Worm (Caenorhabditis elegans): ENCODE measurements around the gene nhl-3.

nhl-3 gene

DNA sequence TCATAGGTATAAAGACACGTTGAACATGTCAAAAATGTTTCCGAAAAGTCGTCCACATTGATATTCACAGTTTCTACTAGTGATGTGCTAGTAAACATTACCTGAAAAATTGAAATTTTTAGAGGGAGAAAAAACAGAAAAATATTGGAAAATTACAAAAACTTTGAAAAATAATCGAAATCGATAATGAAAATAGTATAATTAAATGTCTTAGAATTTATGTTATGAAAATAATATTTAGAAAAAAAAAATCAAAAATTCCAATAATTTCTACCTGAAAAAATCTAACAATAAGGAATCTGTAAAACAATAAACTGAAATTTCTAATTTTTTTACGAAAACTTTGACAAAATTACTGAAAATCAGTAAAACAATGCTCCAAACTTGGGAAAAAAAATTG is at the start of gene nhl-3:
Gene nhl-3 (minus strand): TSS at position 101 of the 400 bp plus-strand sequence.
- TF ChIP-seq tbx-2 (tag; optimal IDR thresholded peaks at IDR 0.05): no peak
- no peak for TF ChIP-seq ceh-24 (tag; optimal IDR thresholded peaks at IDR 0.05)
- TF ChIP-seq ztf-16 (tag; optimal IDR thresholded peaks at IDR 0.05): no peak
- TF ChIP-seq mec-3 (tag; optimal IDR thresholded peaks at IDR 0.05; ENCODE audit: borderline replicate concordance): no peak
- no peak for TF ChIP-seq elt-4 (tag; optimal IDR thresholded peaks at IDR 0.05)
- no peak for TF ChIP-seq unc-55 (GFP tag; optimal IDR thresholded peaks at IDR 0.05)
- TF ChIP-seq T23F11.4 (GFP tag; optimal IDR thresholded peaks at IDR 0.05): no peak
- TF ChIP-seq K09A11.1 (tag; optimal IDR thresholded peaks at IDR 0.05; ENCODE audit: insufficient read depth): no peak

ce11 chrII:651324-651723 is 49.4 kb upstream of the nhl-3 start:
- TF ChIP-seq mec-3 (tag; optimal IDR thresholded peaks at IDR 0.05; ENCODE audit: borderline replicate concordance): peak; percentile 24
- peak; percentile 79 for TF ChIP-seq dve-1 (tag; optimal IDR thresholded peaks at IDR 0.05)
- TF ChIP-seq eyg-1 (tag; optimal IDR thresholded peaks at IDR 0.05): no peak

DNA sequence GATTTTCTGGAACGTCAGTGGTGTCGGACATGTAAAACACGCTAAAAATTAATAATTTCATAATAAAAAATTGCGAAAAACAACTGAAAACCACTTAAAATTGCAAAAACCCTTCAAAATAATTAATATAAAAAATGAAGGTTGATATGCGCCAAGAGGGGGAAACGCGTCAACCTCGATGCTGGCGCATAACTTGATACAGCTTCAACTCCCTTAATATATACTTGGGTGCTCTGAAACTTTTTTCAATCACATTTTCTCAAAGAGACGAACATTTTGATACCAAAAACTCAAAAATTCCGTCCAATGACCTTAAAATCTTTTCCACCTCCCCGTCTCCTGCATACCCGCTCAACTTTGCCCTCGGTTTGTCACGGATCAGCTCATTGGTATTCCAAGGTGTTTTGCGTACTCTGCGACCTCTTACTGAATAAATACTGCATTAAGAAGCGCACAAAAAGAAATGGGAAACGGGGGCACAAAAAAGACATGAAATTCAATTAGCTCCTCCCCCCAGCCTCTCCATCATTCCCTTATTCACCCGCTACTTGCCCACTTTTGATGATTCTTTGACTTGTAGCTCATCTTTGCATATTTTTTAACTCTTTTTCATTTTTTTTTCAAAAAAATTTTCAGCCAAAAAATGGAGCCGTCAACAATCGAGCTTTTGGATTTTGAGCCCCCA is 48.5 kb upstream of the nhl-3 start, which contains the start of the genes K07E8.7 and frpr-14:
Gene K07E8.7 (minus strand): TSS at position 47 of the 685 bp plus-strand sequence.
Gene frpr-14 (plus strand): TSS at position 635 of the 685 bp plus-strand sequence.
- TF ChIP-seq C08G9.2 (tag; optimal IDR thresholded peaks at IDR 0.05) (no peak), unc-42 (tag; optimal IDR thresholded peaks at IDR 0.05) (peak; percentile 27)

DNA sequence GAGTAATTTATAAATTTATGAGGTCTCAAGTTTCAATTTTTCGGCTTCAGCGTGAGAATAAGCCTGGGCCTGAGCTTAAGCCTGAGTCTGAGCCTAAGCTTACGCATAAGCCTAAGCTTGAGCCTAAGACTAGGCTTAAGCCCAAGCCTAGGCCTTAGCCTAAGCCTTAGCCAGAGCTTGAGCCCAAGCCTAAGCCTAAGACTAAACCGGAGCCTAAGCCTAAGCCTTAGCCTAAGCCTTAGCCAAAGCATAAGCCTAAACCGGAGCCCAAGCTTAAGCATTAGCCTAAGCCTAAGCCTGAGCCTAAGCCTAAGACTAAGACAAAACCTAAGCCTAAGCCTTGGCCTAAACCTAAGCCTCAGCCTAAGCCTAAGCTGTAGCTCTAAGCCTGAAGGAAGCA is 41.8 kb upstream of the nhl-3 start:
- no peak for TF ChIP-seq ceh-6 (GFP tag; optimal IDR thresholded peaks at IDR 0.05)
- TF ChIP-seq dmd-4 (tag; optimal IDR thresholded peaks at IDR 0.05; ENCODE audit: borderline replicate concordance): no peak
- no peak for TF ChIP-seq zip-5 (tag; optimal IDR thresholded peaks at IDR 0.05)
- TF ChIP-seq sdc-2 (tag; optimal IDR thresholded peaks at IDR 0.05): no peak
- peak; percentile 80 for TF ChIP-seq dve-1 (tag; optimal IDR thresholded peaks at IDR 0.05)
- no peak for TF ChIP-seq ama-1 (optimal IDR thresholded peaks at IDR 0.05)
- TF ChIP-seq ets-4 (tag; optimal IDR thresholded peaks at IDR 0.05): no peak
- no peak for TF ChIP-seq odd-2 (tag; optimal IDR thresholded peaks at IDR 0.05)
- no peak for TF ChIP-seq tbx-7 (tag; optimal IDR thresholded peaks at IDR 0.05)

ce11 chrII:639467-639866 is 37.5 kb upstream of the nhl-3 start, which contains the start of gene K07E8.6:
Gene K07E8.6, minus strand, starts transcription at chrII:639567.
- TF ChIP-seq elt-2 (tag; optimal IDR thresholded peaks at IDR 0.05) (no peak), ceh-19 (GFP tag; optimal IDR thresholded peaks at IDR 0.05) (no peak), F13H6.1 (tag; optimal IDR thresholded peaks at IDR 0.05) (no peak), nfya-1 (tag; optimal IDR thresholded peaks at IDR 0.05) (no peak), ceh-14 (tag; optimal IDR thresholded peaks at IDR 0.05) (no peak), rnt-1 (tag; optimal IDR thresholded peaks at IDR 0.05) (no peak), mec-3 (tag; optimal IDR thresholded peaks at IDR 0.05; ENCODE audit: borderline replicate concordance) (no peak), ets-4 (tag; optimal IDR thresholded peaks at IDR 0.05) (no peak), nhr-11 (tag; optimal IDR thresholded peaks at IDR 0.05) (no peak), ceh-24 (tag; optimal IDR thresholded peaks at IDR 0.05) (no peak), ceh-9 (tag; optimal IDR thresholded peaks at IDR 0.05) (no peak), Y22D7AL.16 (tag; optimal IDR thresholded peaks at IDR 0.05) (no peak), T23F11.4 (GFP tag; optimal IDR thresholded peaks at IDR 0.05) (no peak), pha-2 (tag; optimal IDR thresholded peaks at IDR 0.05) (no peak), hlh-6 (tag; optimal IDR thresholded peaks at IDR 0.05) (no peak), dve-1 (tag; optimal IDR thresholded peaks at IDR 0.05) (no peak), ama-1 (optimal IDR thresholded peaks at IDR 0.05) (no peak)

- no peak for TF ChIP-seq sox-2 (GFP tag; IDR thresholded peaks at IDR 0.05)
- TF ChIP-seq T23F11.4 (GFP tag; optimal IDR thresholded peaks at IDR 0.05): no peak
- no peak for TF ChIP-seq nhr-11 (tag; optimal IDR thresholded peaks at IDR 0.05)
- no peak for TF ChIP-seq ahr-1 (tag; optimal IDR thresholded peaks at IDR 0.05)
- TF ChIP-seq ceh-14 (tag; optimal IDR thresholded peaks at IDR 0.05): no peak
- no peak for TF ChIP-seq dmd-4 (tag; optimal IDR thresholded peaks at IDR 0.05; ENCODE audit: borderline replicate concordance)
- TF ChIP-seq madf-2 (tag; optimal IDR thresholded peaks at IDR 0.05): no peak
- no peak for TF ChIP-seq ceh-48 (tag; optimal IDR thresholded peaks at IDR 0.05)
- no peak for TF ChIP-seq pat-9 (tag; optimal IDR thresholded peaks at IDR 0.05)
- TF ChIP-seq ceh-2 (tag; optimal IDR thresholded peaks at IDR 0.05): no peak
- no peak for TF ChIP-seq ceh-30 (tag; optimal IDR thresholded peaks at IDR 0.05)
- no peak for TF ChIP-seq eyg-1 (tag; optimal IDR thresholded peaks at IDR 0.05)
- no peak for TF ChIP-seq fax-1 (tag; optimal IDR thresholded peaks at IDR 0.05)
Observed at ce11 chrII:633984-634383, 32.1 kb upstream of the nhl-3 start, which contains the start of gene T04B8.1. Gene T04B8.1, plus strand, starts transcription at chrII:634284.

Measured in whole organism, late embryonic.